Fruit fly (Drosophila melanogaster): ENCODE results near the gene CG3156.

dm6 chrX:521683-522082 is 34.0 kb downstream of the CG3156 start:
- TF ChIP-seq psq (optimal IDR thresholded peaks at IDR 0.05) = no peak
- no peak for TF ChIP-seq EcR (GFP tag; optimal IDR thresholded peaks at IDR 0.05)
- TF ChIP-seq usp (GFP tag; optimal IDR thresholded peaks at IDR 0.05) = no peak
- TF ChIP-seq CG8478 (optimal IDR thresholded peaks at IDR 0.05) = no peak
- TF ChIP-seq pan (optimal IDR thresholded peaks at IDR 0.05) = no peak
